Fruit fly (Drosophila melanogaster) whole organism, prepupa: ENCODE results near the gene yellow-e3.

Experiments
- CG8319 ChIP-seq: fragments of 200-800 bp; sonication (Bioruptor generic); optimal IDR thresholded peaks from 3 replicates; lab custom pipeline; 2016; ENCODE audit warnings: missing biosample characterization, missing genetic modification characterization
- Eip78C ChIP-seq: fragments of 200-800 bp; sonication (Bioruptor generic); peaks from one replicate; lab custom pipeline; 2016; ENCODE audit warnings: missing biosample characterization, missing genetic modification characterization

dm6 chr3R:13388160-13388870 is 16.4 kb downstream of the yellow-e3 start, which contains the start of gene CG9799:
- TF ChIP-seq Eip78C (GFP tag; lab: Kevin White, UChicago) (no peak), CG8319 (GFP tag; lab: Kevin White, UChicago) (no peak)
